Fruit fly (Drosophila melanogaster) whole organism, embryonic: ENCODE results near the gene CecB.
A peak's percentile ranks its signal among the peaks of the same experiment; 100 is the strongest.

Experiments used
- ATbp ChIP-seq: fragments of 200-800 bp; sonication (Bioruptor generic); optimal IDR thresholded peaks from 2 replicates; lab custom pipeline; 2017; ENCODE audit warnings: missing biosample characterization, mild to moderate bottlenecking, missing genetic modification characterization, missing genetic modification reagents
- BEAF-32 ChIP-seq: fragments of 200-800 bp; sonication (Bioruptor generic); optimal IDR thresholded peaks from 3 replicates; lab custom pipeline; 2017; ENCODE audit warnings: missing biosample characterization, missing genetic modification characterization, mild to moderate bottlenecking, moderate library complexity, missing genetic modification reagents
- CG10321 ChIP-seq: fragments of 200-800 bp; sonication (Bioruptor generic); IDR thresholded peaks from 2 replicates; pipeline ENCODE4 v1.3.6; 2022; ENCODE audit warnings: missing biosample characterization, missing genetic modification characterization
- CG10654 ChIP-seq: fragments of 200-800 bp; sonication (Bioruptor generic); optimal IDR thresholded peaks from 2 replicates; lab custom pipeline; 2016; ENCODE audit warnings: missing biosample characterization, missing genetic modification characterization
- CG10959 ChIP-seq: fragments of 200-800 bp; sonication (Bioruptor generic); IDR thresholded peaks from 2 replicates; pipeline ENCODE4 v1.3.6; 2022; ENCODE audit warnings: missing biosample characterization, missing genetic modification characterization
- CG12299 ChIP-seq: fragments of 200-800 bp; sonication (Bioruptor generic); optimal IDR thresholded peaks from 2 replicates; lab custom pipeline; 2018; ENCODE audit warnings: missing biosample characterization, mild to moderate bottlenecking, missing genetic modification characterization
- CG13123 ChIP-seq: fragments of 200-800 bp; sonication (Bioruptor generic); optimal IDR thresholded peaks from 2 replicates; lab custom pipeline; 2016; ENCODE audit warnings: missing biosample characterization, missing genetic modification characterization
- CG15514 ChIP-seq: fragments of 200-800 bp; sonication (Bioruptor generic); optimal IDR thresholded peaks from 3 replicates; lab custom pipeline; 2017; ENCODE audit warnings: missing biosample characterization, missing genetic modification characterization, mild to moderate bottlenecking, moderate library complexity, missing genetic modification reagents
- CG1603 ChIP-seq: fragments of 200-800 bp; sonication (Bioruptor generic); optimal IDR thresholded peaks from 2 replicates; lab custom pipeline; 2019; ENCODE audit warnings: missing biosample characterization, mild to moderate bottlenecking, missing genetic modification characterization, moderate library complexity
- CG17361 ChIP-seq: fragments of 200-800 bp; sonication (Bioruptor generic); IDR thresholded peaks from 3 replicates; pipeline ENCODE4 v1.3.6; 2022; ENCODE audit warnings: missing biosample characterization, missing genetic modification characterization
- CG18599 ChIP-seq: fragments of 200-800 bp; sonication (Bioruptor generic); optimal IDR thresholded peaks from 3 replicates; lab custom pipeline; 2017; ENCODE audit warnings: missing biosample characterization, missing genetic modification characterization, mild to moderate bottlenecking, moderate library complexity, missing genetic modification reagents
- CG18764 ChIP-seq: fragments of 200-800 bp; sonication (Bioruptor generic); optimal IDR thresholded peaks from 3 replicates; lab custom pipeline; 2016; ENCODE audit warnings: missing biosample characterization, missing genetic modification characterization
- CG2116 ChIP-seq: fragments of 200-800 bp; sonication (Bioruptor generic); optimal IDR thresholded peaks from 3 replicates; lab custom pipeline; 2018; ENCODE audit warnings: missing biosample characterization, mild to moderate bottlenecking, missing genetic modification characterization
- CG31365 ChIP-seq: fragments of 200-800 bp; sonication (Bioruptor generic); optimal IDR thresholded peaks from 2 replicates; lab custom pipeline; 2018; ENCODE audit warnings: missing biosample characterization, mild to moderate bottlenecking, missing genetic modification characterization
- CG32532 ChIP-seq: fragments of 200-800 bp; sonication (Bioruptor generic); IDR thresholded peaks from 2 replicates; pipeline ENCODE4 v1.3.6; 2022; ENCODE audit warnings: missing biosample characterization, missing genetic modification characterization
- CG34224 ChIP-seq: fragments of 200-800 bp; sonication (Bioruptor generic); IDR thresholded peaks from 3 replicates; pipeline ENCODE4 v1.3.6; 2022; ENCODE audit warnings: missing biosample characterization, missing genetic modification characterization; ENCODE audit not compliant: partially characterized antibody
- CG4617 ChIP-seq: fragments of 200-800 bp; sonication (Bioruptor generic); optimal IDR thresholded peaks from 3 replicates; lab custom pipeline; 2016; ENCODE audit warnings: missing biosample characterization, missing genetic modification characterization, borderline replicate concordance
- CG6272 ChIP-seq: fragments of 200-800 bp; sonication (Bioruptor generic); IDR thresholded peaks from 2 replicates; pipeline ENCODE4 v1.3.6; 2022; ENCODE audit warnings: missing biosample characterization, missing genetic modification characterization
- CG9817 ChIP-seq: fragments of 200-800 bp; sonication (Bioruptor generic); optimal IDR thresholded peaks from 2 replicates; lab custom pipeline; 2018; ENCODE audit warnings: missing biosample characterization, mild to moderate bottlenecking, missing genetic modification characterization, moderate library complexity
- Ets97D ChIP-seq: fragments of 200-800 bp; sonication (Bioruptor generic); optimal IDR thresholded peaks from 3 replicates; lab custom pipeline; 2016; ENCODE audit warnings: missing biosample characterization, missing genetic modification characterization
- Fer2 ChIP-seq: fragments of 200-800 bp; sonication (Bioruptor generic); optimal IDR thresholded peaks from 2 replicates; lab custom pipeline; 2018; ENCODE audit warnings: missing biosample characterization, mild to moderate bottlenecking, missing genetic modification characterization, moderate library complexity
- HHEX ChIP-seq: fragments of 200-800 bp; sonication (Bioruptor generic); optimal IDR thresholded peaks from 3 replicates; lab custom pipeline; 2017; ENCODE audit warnings: missing biosample characterization, mild to moderate bottlenecking, missing genetic modification characterization, missing genetic modification reagents
- HLHmδ ChIP-seq: fragments of 200-800 bp; sonication (Bioruptor generic); optimal IDR thresholded peaks from 2 replicates; lab custom pipeline; 2018; ENCODE audit warnings: missing biosample characterization, mild to moderate bottlenecking, missing genetic modification characterization, moderate library complexity
- HmgZ ChIP-seq: fragments of 200-800 bp; sonication (Bioruptor generic); optimal IDR thresholded peaks from 2 replicates; lab custom pipeline; 2018; ENCODE audit warnings: missing biosample characterization, mild to moderate bottlenecking, missing genetic modification characterization
- Hr39 ChIP-seq: fragments of >200 bp; optimal IDR thresholded peaks from 2 replicates; lab custom pipeline; 2017
- MBD-R2 ChIP-seq: fragments of 200-800 bp; sonication (Bioruptor generic); IDR thresholded peaks from 2 replicates; pipeline ENCODE4 v1.3.6; 2022; ENCODE audit warnings: missing biosample characterization, missing genetic modification characterization
- MESR4 ChIP-seq: fragments of 200-800 bp; sonication (Bioruptor generic); optimal IDR thresholded peaks from 2 replicates; lab custom pipeline; 2018; ENCODE audit warnings: missing biosample characterization, mild to moderate bottlenecking, missing genetic modification characterization, moderate library complexity
- Mes4 ChIP-seq: fragments of 200-800 bp; sonication (Bioruptor generic); optimal IDR thresholded peaks from 2 replicates; lab custom pipeline; 2016; ENCODE audit warnings: missing biosample characterization, missing genetic modification characterization
- NC2α ChIP-seq: fragments of 200-800 bp; sonication (Bioruptor generic); optimal IDR thresholded peaks from 2 replicates; lab custom pipeline; 2016; ENCODE audit warnings: missing biosample characterization, missing genetic modification characterization
- NFAT ChIP-seq: fragments of 200-800 bp; sonication (Bioruptor generic); IDR thresholded peaks from 2 replicates; pipeline ENCODE4 v1.3.6; 2022; ENCODE audit warnings: missing biosample characterization, missing genetic modification characterization
- Scr ChIP-seq: fragments of 200-800 bp; sonication (Bioruptor generic); IDR thresholded peaks from 2 replicates; pipeline ENCODE4 v1.3.6; 2022; ENCODE audit warnings: missing biosample characterization, missing genetic modification characterization; ENCODE audit not compliant: partially characterized antibody
- Sin3A ChIP-seq: fragments of >200 bp; optimal IDR thresholded peaks from 2 replicates; lab custom pipeline; 2018
- YL-1 ChIP-seq: fragments of 200-800 bp; sonication (Bioruptor generic); optimal IDR thresholded peaks from 3 replicates; lab custom pipeline; 2017; ENCODE audit warnings: missing biosample characterization, mild to moderate bottlenecking, missing genetic modification characterization
- amos ChIP-seq: fragments of 200-800 bp; sonication (Bioruptor generic); IDR thresholded peaks from 2 replicates; pipeline ENCODE4 v1.3.6; 2022; ENCODE audit warnings: missing biosample characterization, missing genetic modification characterization; ENCODE audit not compliant: partially characterized antibody
- chinmo ChIP-seq: fragments of 200-800 bp; sonication (Bioruptor generic); IDR thresholded peaks from 4 replicates; pipeline ENCODE4 v1.3.6; 2022; ENCODE audit warnings: missing biosample characterization, missing genetic modification characterization; ENCODE audit not compliant: partially characterized antibody
- crp ChIP-seq, 2 experiments: fragments of 200-800 bp; sonication (Bioruptor generic); optimal IDR thresholded peaks; 2 replicates in 1 of 2; 3 replicates in 1 of 2; lab custom pipeline; 2017; ENCODE audit warnings: missing biosample characterization in 2 of 2, missing genetic modification characterization in 2 of 2, mild to moderate bottlenecking in 1 of 2, moderate library complexity in 1 of 2
- dmrt99B ChIP-seq: fragments of 200-800 bp; sonication (Bioruptor generic); optimal IDR thresholded peaks from 2 replicates; lab custom pipeline; 2018; ENCODE audit warnings: missing biosample characterization, mild to moderate bottlenecking, missing genetic modification characterization, moderate library complexity
- gfzf ChIP-seq: fragments of 200-800 bp; sonication (Bioruptor generic); optimal IDR thresholded peaks from 2 replicates; lab custom pipeline; 2016; ENCODE audit warnings: missing biosample characterization, mild to moderate bottlenecking, missing genetic modification characterization, moderate library complexity
- luna ChIP-seq: fragments of 200-800 bp; sonication (Bioruptor generic); optimal IDR thresholded peaks from 2 replicates; lab custom pipeline; 2016; ENCODE audit warnings: missing biosample characterization, missing genetic modification characterization
- nerfin-1 ChIP-seq: fragments of 200-800 bp; sonication (Bioruptor generic); optimal IDR thresholded peaks from 3 replicates; lab custom pipeline; 2019; ENCODE audit warnings: missing biosample characterization, mild to moderate bottlenecking, missing genetic modification characterization, moderate library complexity
- nmo ChIP-seq: fragments of 200-800 bp; sonication (Bioruptor generic); optimal IDR thresholded peaks from 2 replicates; lab custom pipeline; 2018; ENCODE audit warnings: missing biosample characterization, mild to moderate bottlenecking, missing genetic modification characterization, moderate library complexity
- pan ChIP-seq, 4 experiments: fragments of >200 bp in 3 of 4; fragments of 200-800 bp in 1 of 4; sonication (Bioruptor generic) in 1 of 4; optimal IDR thresholded peaks in 3 of 4; IDR thresholded peaks in 1 of 4; 2 replicates each; pipeline versions ENCODE4 v1.3.6 to Lab custom; 2017 to 2022; ENCODE audit warnings: missing biosample characterization in 2 of 4, missing genetic modification characterization in 2 of 4, mixed read lengths in 1 of 4
- pita ChIP-seq: fragments of 200-800 bp; sonication (Bioruptor generic); optimal IDR thresholded peaks from 2 replicates; lab custom pipeline; 2017; ENCODE audit warnings: missing biosample characterization, mild to moderate bottlenecking, missing genetic modification characterization
- repo ChIP-seq: fragments of 200-800 bp; sonication (Bioruptor generic); optimal IDR thresholded peaks from 2 replicates; lab custom pipeline; 2016; ENCODE audit warnings: missing biosample characterization, missing genetic modification characterization
- row ChIP-seq: fragments of 200-800 bp; sonication (Bioruptor generic); IDR thresholded peaks from 3 replicates; pipeline ENCODE4 v1.3.6; 2022; ENCODE audit warnings: missing biosample characterization, missing genetic modification characterization
- sd ChIP-seq: fragments of 200-800 bp; sonication (Bioruptor generic); optimal IDR thresholded peaks from 3 replicates; lab custom pipeline; 2018; ENCODE audit warnings: missing biosample characterization, mild to moderate bottlenecking, missing genetic modification characterization, moderate library complexity
- vvl ChIP-seq: fragments of 200-800 bp; sonication (Bioruptor generic); IDR thresholded peaks from 2 replicates; pipeline ENCODE4 v1.3.6; 2022; ENCODE audit warnings: missing biosample characterization, missing genetic modification characterization

CecB gene

dm6 chr3R:30189398-30189797, 24.2 kb downstream of the CecB start:
- TF ChIP-seq Mes4 (GFP tag; lab: Kevin White, UChicago) (no peak), chinmo (0 out of 4 replicates have a peak, but pooled peaks have one; percentile 14)
- TF ChIP-seq, all 482 proteins: peak for 1

DNA sequence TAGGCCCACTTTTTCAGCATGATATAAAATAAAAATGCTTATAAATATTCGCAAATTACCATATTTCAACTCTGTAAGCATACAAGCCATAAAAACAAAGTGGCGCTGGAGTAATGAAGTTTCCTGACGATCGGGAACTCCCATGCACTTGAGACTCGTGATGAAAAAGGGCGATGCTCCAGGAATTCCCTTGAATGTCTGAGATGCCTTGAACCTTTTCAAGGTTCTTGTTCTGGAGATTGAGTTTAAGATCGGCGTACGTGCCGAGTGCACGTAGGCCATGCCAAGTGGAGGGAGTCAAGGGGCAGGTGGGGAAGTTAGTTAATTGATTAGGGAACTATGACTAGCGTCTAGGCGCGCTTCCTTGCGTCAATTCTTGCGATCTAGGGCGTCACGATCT, 29.7 kb downstream of the CecB start:
- TF ChIP-seq Hr39: no peak
- TF ChIP-seq Fer2: no peak
- no peak for TF ChIP-seq HHEX
- no peak for TF ChIP-seq YL-1 (GFP tag; lab: Kevin White, UChicago)
- no peak for TF ChIP-seq ATbp (GFP tag; lab: Kevin White, UChicago)
- TF ChIP-seq CG31365 (tag; lab: Kevin White, UChicago): no peak
- TF ChIP-seq dmrt99B (tag; lab: Kevin White, UChicago): no peak
- TF ChIP-seq CG12299 (tag; lab: Kevin White, UChicago): no peak
- TF ChIP-seq CG10321 (GFP tag; lab: Robert Waterston, UW): no peak
- TF ChIP-seq CG18599: no peak
- no peak for TF ChIP-seq CG10959 (GFP tag; lab: Robert Waterston, UW)
- no peak for TF ChIP-seq CG18764 (GFP tag; lab: Kevin White, UChicago)
- TF ChIP-seq vvl (GFP tag; lab: Robert Waterston, UW): no peak
- TF ChIP-seq pita (GFP tag; lab: Kevin White, UChicago): no peak

dm6 chr3R:30179934-30180333, 33.7 kb downstream of the CecB start, which contains the start of gene Bet5:
TSS of gene Bet5 (plus strand) at chr3R:30180232.
- TF ChIP-seq nerfin-1 (tag; lab: Kevin White, UChicago) (no peak), BEAF-32 (GFP tag; lab: Kevin White, UChicago) (peak; percentile 40), MBD-R2 (peak; percentile 88), CG32532 (GFP tag; lab: Robert Waterston, UW) (no peak), luna (GFP tag; lab: Kevin White, UChicago) (no peak), Scr (0 out of 2 replicates have a peak, but pooled peaks have one; percentile 18), pan (optimal IDR thresholded peaks at IDR 0.05; lab: Kevin White, UChicago) (no peak), pan (GFP tag; optimal IDR thresholded peaks at IDR 0.05 in 1 of 2, IDR thresholded peaks at IDR 0.05 in 1 of 2) (no peak), sd (tag; lab: Kevin White, UChicago) (peak; percentile 33), nmo (GFP tag; lab: Kevin White, UChicago) (peak; percentile 13), row (GFP tag; lab: Robert Waterston, UW) (0 out of 3 replicates have a peak, but pooled peaks have one; percentile 8), CG34224 (GFP tag; lab: Robert Waterston, UW) (0 out of 3 replicates have a peak, but pooled peaks have one; percentile 21), gfzf (peak; percentile 48), MESR4 (GFP tag; lab: Kevin White, UChicago) (peak; percentile 4), CG1603 (tag; lab: Kevin White, UChicago) (peak; percentile 46), HLHmδ (GFP tag; lab: Kevin White, UChicago) (no peak), Ets97D (GFP tag; lab: Kevin White, UChicago) (peak; percentile 23), HmgZ (tag; lab: Kevin White, UChicago) (peak; percentile 13), crp (GFP tag; optimal IDR thresholded peaks at IDR 0.05; lab: Kevin White, UChicago) (peak; percentile 91 to 95), NC2α (GFP tag; lab: Kevin White, UChicago) (no peak), CG17361 (GFP tag; lab: Robert Waterston, UW) (no peak), CG15514 (GFP tag; lab: Kevin White, UChicago) (peak; percentile 16), CG9817 (tag; lab: Kevin White, UChicago) (no peak), NFAT (no peak), amos (GFP tag; lab: Robert Waterston, UW) (0 out of 2 replicates have a peak, but pooled peaks have one; percentile 12), CG4617 (GFP tag; lab: Kevin White, UChicago) (peak; percentile 15), Sin3A (peak; percentile 60), CG10654 (GFP tag; lab: Kevin White, UChicago) (no peak), CG2116 (GFP tag; lab: Kevin White, UChicago) (peak; percentile 12), CG6272 (GFP tag; lab: Robert Waterston, UW) (no peak), CG13123 (GFP tag; lab: Kevin White, UChicago) (no peak), repo (no peak)
